Fruit fly (Drosophila melanogaster) whole organism, adult: ENCODE results near the gene Or85f.

ENCODE experiments used
- CG12768 ChIP-seq: fragments of 200-800 bp; sonication (Bioruptor generic); optimal IDR thresholded peaks from 2 replicates; lab custom pipeline; 2017; ENCODE audit warnings: missing biosample characterization, missing genetic modification characterization, mild to moderate bottlenecking, moderate library complexity, missing genetic modification reagents
- bab1 ChIP-seq: fragments of 200-800 bp; sonication (Bioruptor generic); optimal IDR thresholded peaks from 3 replicates; lab custom pipeline; 2019; ENCODE audit warnings: missing biosample characterization, mild to moderate bottlenecking, missing genetic modification characterization, moderate library complexity
- cnc ChIP-seq, 2 experiments: fragments of >200 bp; optimal IDR thresholded peaks; 2 replicates each; lab custom pipeline; 2017

- TF ChIP-seq cnc (optimal IDR thresholded peaks at IDR 0.05; lab: Kevin White, UChicago), result no peak
- peak; percentile 36 for TF ChIP-seq CG12768 (GFP tag; lab: Kevin White, UChicago)
- peak; percentile 22 for TF ChIP-seq bab1 (GFP tag; lab: Kevin White, UChicago)
Observed at dm6 chr3R:9394385-9395042, 3.5 kb upstream of the Or85f start, which contains the start of gene FER.
